Fruit fly (Drosophila melanogaster) whole organism, adult: Measurements from ENCODE around the gene CG32532.

Source experiments
- CG7101 ChIP-seq: fragments of 200-800 bp; sonication (Bioruptor generic); optimal IDR thresholded peaks from 2 replicates; lab custom pipeline; 2018; ENCODE audit warnings: missing biosample characterization, mild to moderate bottlenecking, missing genetic modification characterization, moderate library complexity
- ovo ChIP-seq: fragments of 200-800 bp; sonication (Bioruptor generic); optimal IDR thresholded peaks from 2 replicates; lab custom pipeline; 2016; ENCODE audit warnings: missing biosample characterization, missing genetic modification characterization
- toe ChIP-seq: fragments of 200-800 bp; sonication (Bioruptor generic); optimal IDR thresholded peaks from 2 replicates; lab custom pipeline; 2016; ENCODE audit warnings: missing biosample characterization, missing genetic modification characterization

- TF ChIP-seq CG7101 (no peak), toe (GFP tag; lab: Kevin White, UChicago) (no peak), ovo (no peak)
These were observed 37.1 kb downstream of the CG32532 start for dm6 chrX:19510204-19510603.
